Fruit fly (Drosophila melanogaster) Kc167 (cell line): ENCODE results near the gene CG2182.

Experiments
- Myc ChIP-seq: fragments of >200 bp; optimal IDR thresholded peaks from 2 replicates; lab custom pipeline; 2017; ENCODE audit warnings: missing external identifiers
- insv ChIP-seq: fragments of >200 bp; optimal IDR thresholded peaks from 3 replicates; lab custom pipeline; 2018; ENCODE audit warnings: missing external identifiers
- psq ChIP-seq: fragments of >200 bp; optimal IDR thresholded peaks from 2 replicates; lab custom pipeline; 2017; ENCODE audit warnings: missing external identifiers

dm6 chr3R:5620387-5620956 is 39.2 kb downstream of the CG2182 start:
- TF ChIP-seq Myc (lab: Kevin White, UChicago) (no peak), psq (no peak), insv (lab: Kevin White, UChicago) (no peak)
